Worm (Caenorhabditis elegans) whole organism, dauer: Measurements from ENCODE around the gene F13E9.5.

Source experiments
- unc-62 ChIP-seq: sonication (generic microtip); optimal IDR thresholded peaks from 2 replicates; lab custom pipeline; 2017; ENCODE audit warnings: missing biosample characterization, missing genetic modification reagents, missing genetic modification characterization

Gene F13E9.5

ce11 chrIV:10858300-10859016 is 25.7 kb downstream of the F13E9.5 start, which contains the start of the genes T11G6.2 and hars-1:
TSS of gene T11G6.2 (minus strand) at chrIV:10858496.
TSS of gene hars-1 (plus strand) at chrIV:10858957.
- no peak for TF ChIP-seq unc-62 (GFP tag; lab: Kevin White, UChicago)

DNA sequence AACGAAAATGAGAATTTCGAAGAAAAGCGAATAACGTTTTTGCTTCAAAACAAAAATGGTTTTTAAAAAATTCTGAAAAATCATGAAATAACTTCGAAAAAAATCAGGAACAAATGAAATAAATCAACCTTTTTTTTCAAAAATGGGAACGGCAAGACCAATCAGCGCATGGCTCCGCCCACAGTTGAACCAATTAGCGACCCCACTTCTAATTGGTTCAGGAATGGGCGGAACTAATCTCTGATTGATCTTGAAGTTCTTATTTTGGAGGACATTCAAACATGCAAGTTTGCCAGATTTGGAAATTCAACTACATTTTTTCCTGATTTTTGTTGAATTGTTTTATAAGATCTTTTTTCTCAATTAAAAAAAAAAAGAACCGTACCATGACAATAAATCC is 28.2 kb downstream of the F13E9.5 start:
- no peak for TF ChIP-seq unc-62 (GFP tag; lab: Kevin White, UChicago)

- no peak for TF ChIP-seq unc-62 (GFP tag; lab: Kevin White, UChicago)
These were observed 29.1 kb downstream of the F13E9.5 start, which contains the start of gene T11G6.3 for ce11 chrIV:10855049-10855448. TSS of gene T11G6.3 (minus strand) at chrIV:10855237.

DNA sequence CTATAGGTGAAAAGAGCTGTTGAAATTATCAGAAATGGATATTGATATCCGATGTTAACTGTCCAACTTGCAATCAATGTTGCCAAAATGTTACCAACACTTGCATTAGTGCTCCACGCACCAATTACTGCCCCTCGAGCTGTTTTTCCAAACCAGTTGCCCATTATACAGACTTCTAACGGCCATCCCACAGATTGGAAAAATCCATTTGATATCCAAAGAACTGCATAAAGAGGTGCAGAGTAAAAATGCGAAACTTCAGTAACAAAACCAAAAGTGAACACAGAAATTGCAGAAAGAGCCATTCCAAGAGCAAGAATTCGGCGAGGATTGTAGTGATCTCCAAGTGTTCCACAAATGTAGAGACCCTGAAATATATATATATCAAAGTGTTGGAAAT is 30.1 kb downstream of the F13E9.5 start:
- TF ChIP-seq unc-62 (GFP tag; lab: Kevin White, UChicago): no peak

ce11 chrIV:10852403-10852802 is 31.8 kb downstream of the F13E9.5 start:
- no peak for TF ChIP-seq unc-62 (GFP tag; lab: Kevin White, UChicago)

- no peak for TF ChIP-seq unc-62 (GFP tag; lab: Kevin White, UChicago)
These were observed 32.3 kb downstream of the F13E9.5 start, which contains the start of gene T11G6.4 for ce11 chrIV:10851833-10852232. TSS of gene T11G6.4 (minus strand) at chrIV:10851933.

DNA sequence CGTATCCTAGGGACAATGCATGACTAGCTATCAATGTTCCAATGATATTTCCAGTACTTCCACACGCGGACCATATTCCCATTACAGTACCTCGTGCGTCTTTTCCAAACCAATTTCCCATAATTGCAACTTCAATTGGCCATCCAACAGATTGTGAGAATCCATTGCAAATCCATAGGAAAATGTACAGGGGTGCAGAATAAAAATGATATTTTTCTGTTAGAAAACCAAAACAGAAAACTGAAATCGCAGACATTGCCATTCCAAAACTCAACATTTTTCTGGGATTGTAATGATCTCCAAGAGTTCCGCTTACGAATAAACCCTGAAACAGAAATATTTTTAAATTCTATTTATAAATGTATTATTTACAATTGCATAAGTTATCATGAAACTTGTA is 33.0 kb downstream of the F13E9.5 start:
- no peak for TF ChIP-seq unc-62 (GFP tag; lab: Kevin White, UChicago)

ce11 chrIV:10842705-10843364 is 41.3 kb downstream of the F13E9.5 start, which contains the start of gene T11G6.5:
TSS of gene T11G6.5 (minus strand) at chrIV:10842755.
- no peak for TF ChIP-seq unc-62 (GFP tag; lab: Kevin White, UChicago)

ce11 chrIV:10842232-10842631 is 41.9 kb downstream of the F13E9.5 start:
- no peak for TF ChIP-seq unc-62 (GFP tag; lab: Kevin White, UChicago)
